Fruit fly (Drosophila melanogaster): ENCODE data around the gene CG13038.

Gene CG13038

dm6 chr3L:16339873-16340272 lies 12.2 kb upstream of the CG13038 start:
- TF ChIP-seq eg (GFP tag; IDR thresholded peaks at IDR 0.05) (no peak), Blimp-1 (GFP tag; optimal IDR thresholded peaks at IDR 0.05) (peak; percentile 90)

dm6 chr3L:16339463-16339862 lies 11.8 kb upstream of the CG13038 start:
- TF ChIP-seq spab (GFP tag; optimal IDR thresholded peaks at IDR 0.05), result no peak
- TF ChIP-seq OdsH (GFP tag; optimal IDR thresholded peaks at IDR 0.05), result no peak
- TF ChIP-seq CG6808 (GFP tag; optimal IDR thresholded peaks at IDR 0.05), result no peak
- TF ChIP-seq eg (GFP tag; IDR thresholded peaks at IDR 0.05), result peak; percentile 31; the same call in 1 of the 3 replicates
- TF ChIP-seq salr (GFP tag; optimal IDR thresholded peaks at IDR 0.05), result peak in 1 of 2 experiments; percentile 15
- TF ChIP-seq cyc (GFP tag; optimal IDR thresholded peaks at IDR 0.05), result no peak
- peak; percentile 69 for TF ChIP-seq CG15336 (GFP tag; IDR thresholded peaks at IDR 0.05)
- no peak for TF ChIP-seq CG10631 (GFP tag; optimal IDR thresholded peaks at IDR 0.05)
- no peak for TF ChIP-seq CG9139 (GFP tag; optimal IDR thresholded peaks at IDR 0.05)
- TF ChIP-seq Eip93F (GFP tag; optimal IDR thresholded peaks at IDR 0.05), result no peak
- no peak for TF ChIP-seq dac (GFP tag; optimal IDR thresholded peaks at IDR 0.05)
- TF ChIP-seq CG32006 (GFP tag; optimal IDR thresholded peaks at IDR 0.05), result no peak
- peak; percentile 9 for TF ChIP-seq CG34406 (GFP tag; optimal IDR thresholded peaks at IDR 0.05)
- TF ChIP-seq CG11294 (GFP tag; IDR thresholded peaks at IDR 0.05), result no peak
- no peak for TF ChIP-seq net (GFP tag; optimal IDR thresholded peaks at IDR 0.05)
- TF ChIP-seq CG8632 (GFP tag; optimal IDR thresholded peaks at IDR 0.05), result no peak
- no peak for TF ChIP-seq acj6 (GFP tag; optimal IDR thresholded peaks at IDR 0.05)
- peak; percentile 64 for TF ChIP-seq Hr4 (GFP tag; optimal IDR thresholded peaks at IDR 0.05)
- TF ChIP-seq CG6163 (GFP tag; IDR thresholded peaks at IDR 0.05), result peak; percentile 34; the same call in 1 of the 3 replicates
- peak; percentile 81 for TF ChIP-seq Eip78C (GFP tag)
- TF ChIP-seq CG11902 (GFP tag; optimal IDR thresholded peaks at IDR 0.05), result no peak
- TF ChIP-seq CG6276 (GFP tag; optimal IDR thresholded peaks at IDR 0.05), result no peak
- TF ChIP-seq CG6792 (GFP tag; optimal IDR thresholded peaks at IDR 0.05), result no peak
- peak; percentile 74 for TF ChIP-seq CG8119 (GFP tag; IDR thresholded peaks at IDR 0.05)
- no peak for TF ChIP-seq esn (GFP tag; optimal IDR thresholded peaks at IDR 0.05)
- TF ChIP-seq achi (GFP tag; optimal IDR thresholded peaks at IDR 0.05), result no peak
- peak; percentile 28 for TF ChIP-seq CG4318 (GFP tag; optimal IDR thresholded peaks at IDR 0.05)

- TF ChIP-seq CG15336 (GFP tag; IDR thresholded peaks at IDR 0.05) (no peak), Blimp-1 (GFP tag; optimal IDR thresholded peaks at IDR 0.05) (peak; percentile 75), Sox102F (GFP tag; optimal IDR thresholded peaks at IDR 0.05) (no peak), fd59A (GFP tag; optimal IDR thresholded peaks at IDR 0.05) (no peak)
Measured at dm6 chr3L:16338703-16339102, 11.0 kb upstream of the CG13038 start, which contains the start of gene CG4998. Gene CG4998 (plus strand): TSS chr3L:16339003.

- TF ChIP-seq eg (GFP tag; IDR thresholded peaks at IDR 0.05) (no peak), CG3032 (tag; optimal IDR thresholded peaks at IDR 0.05) (no peak), Sox15 (GFP tag; optimal IDR thresholded peaks at IDR 0.05) (no peak), CG7368 (GFP tag; optimal IDR thresholded peaks at IDR 0.05) (no peak), CG32006 (GFP tag; optimal IDR thresholded peaks at IDR 0.05) (no peak), CG6163 (GFP tag; IDR thresholded peaks at IDR 0.05) (no peak), acj6 (GFP tag; optimal IDR thresholded peaks at IDR 0.05) (no peak), achi (GFP tag; optimal IDR thresholded peaks at IDR 0.05) (no peak), CG6276 (GFP tag; optimal IDR thresholded peaks at IDR 0.05) (no peak), Hr38 (GFP tag; optimal IDR thresholded peaks at IDR 0.05) (no peak), Ets21C (GFP tag; optimal IDR thresholded peaks at IDR 0.05) (no peak), Hr39 (GFP tag; optimal IDR thresholded peaks at IDR 0.05) (no peak), Ets96B (tag; optimal IDR thresholded peaks at IDR 0.05) (no peak), Sox102F (GFP tag; optimal IDR thresholded peaks at IDR 0.05) (no peak), CG6808 (GFP tag; optimal IDR thresholded peaks at IDR 0.05) (no peak), Eip75B (GFP tag; optimal IDR thresholded peaks at IDR 0.05) (no peak)
Measured at dm6 chr3L:16337739-16338138, 10.0 kb upstream of the CG13038 start.

Data from whole organism, prepupa.